Fruit fly (Drosophila melanogaster): Measurements from ENCODE around the gene Qsox4.

The Qsox4 gene

DNA sequence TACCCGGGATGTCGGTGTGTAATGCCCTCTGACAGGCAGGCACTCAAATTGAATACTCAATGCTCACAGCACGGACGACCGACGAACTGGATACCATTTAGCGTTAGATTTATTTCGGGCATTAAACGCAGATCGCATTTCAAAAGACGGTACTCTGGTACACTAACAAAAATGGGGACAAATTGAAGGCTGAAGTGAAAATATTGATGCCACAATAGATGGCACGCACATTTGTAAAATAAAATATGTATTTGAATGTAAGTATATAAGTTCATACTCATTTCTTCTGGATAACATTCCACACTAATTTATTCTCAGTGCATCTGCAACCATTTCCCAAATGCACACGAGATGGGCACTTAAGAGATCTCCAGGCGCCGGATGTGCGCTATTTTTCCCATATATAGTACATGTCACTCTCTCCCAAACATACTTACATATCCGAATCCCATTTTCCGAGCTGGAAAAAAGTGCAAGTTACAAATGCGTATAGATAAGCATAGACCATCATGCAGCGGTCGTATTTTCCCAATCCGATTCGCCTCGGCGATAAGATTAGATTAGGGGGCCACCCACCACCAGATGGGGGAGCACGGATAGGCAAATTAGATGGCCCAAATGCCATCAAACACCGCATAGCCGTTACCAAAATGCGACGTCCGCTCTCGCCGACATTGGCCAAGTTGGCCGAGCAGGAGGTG lies 7.1 kb downstream of the Qsox4 start, which contains the start of gene CG10301 (continued):
- TF ChIP-seq D (optimal IDR thresholded peaks at IDR 0.05) (no peak), D (GFP tag; optimal IDR thresholded peaks at IDR 0.05) (peak; percentile 61), CG7372 (GFP tag; IDR thresholded peaks at IDR 0.05) (no peak), Ssrp (tag; optimal IDR thresholded peaks at IDR 0.05) (peak; percentile 66), CG7987 (GFP tag; optimal IDR thresholded peaks at IDR 0.05) (no peak), Myb (GFP tag; optimal IDR thresholded peaks at IDR 0.05) (no peak), trem (tag; optimal IDR thresholded peaks at IDR 0.05) (peak; percentile 49), CG4617 (GFP tag; optimal IDR thresholded peaks at IDR 0.05; ENCODE audit: borderline replicate concordance) (peak; percentile 16), psq (GFP tag; optimal IDR thresholded peaks at IDR 0.05) (no peak), slp2 (GFP tag; optimal IDR thresholded peaks at IDR 0.05) (peak; percentile 1), sim (GFP tag; IDR thresholded peaks at IDR 0.05) (peak; percentile 31; the same call in 1 of the 2 replicates), CG31365 (tag; optimal IDR thresholded peaks at IDR 0.05) (no peak), ara (GFP tag; IDR thresholded peaks at IDR 0.05) (peak; percentile 84), CG2120 (GFP tag; optimal IDR thresholded peaks at IDR 0.05) (no peak), CG13894 (tag; optimal IDR thresholded peaks at IDR 0.05) (no peak), stwl (tag; optimal IDR thresholded peaks at IDR 0.05) (peak; percentile 21), caup (GFP tag; optimal IDR thresholded peaks at IDR 0.05; ENCODE audit: severe bottlenecking) (no peak), Awh (GFP tag; IDR thresholded peaks at IDR 0.05) (peak; percentile 52), gem (tag; optimal IDR thresholded peaks at IDR 0.05) (peak; percentile 76), Sry-β (GFP tag; optimal IDR thresholded peaks at IDR 0.05) (no peak), Dad (GFP tag; optimal IDR thresholded peaks at IDR 0.05) (peak; percentile 27), Ada2b (GFP tag; IDR thresholded peaks at IDR 0.05) (peak; percentile 23; the same call in 1 of the 2 replicates), CG10979 (tag; optimal IDR thresholded peaks at IDR 0.05) (peak; percentile 82), Xbp1 (GFP tag; optimal IDR thresholded peaks at IDR 0.05) (peak; percentile 61), vfl (GFP tag; optimal IDR thresholded peaks at IDR 0.05) (no peak), CG6175 (GFP tag; IDR thresholded peaks at IDR 0.05) (no peak), sens (GFP tag) (peak; percentile 97), bbx (GFP tag; IDR thresholded peaks at IDR 0.05; ENCODE audit: partially characterized antibody) (no peak), nerfin-2 (GFP tag; IDR thresholded peaks at IDR 0.05; ENCODE audit: partially characterized antibody) (no peak), HmgZ (tag; optimal IDR thresholded peaks at IDR 0.05) (no peak), CG1529 (GFP tag; optimal IDR thresholded peaks at IDR 0.05) (peak; percentile 58), stc (GFP tag; IDR thresholded peaks at IDR 0.05) (no peak), CG12769 (tag; optimal IDR thresholded peaks at IDR 0.05) (peak; percentile 8), CG18262 (tag; optimal IDR thresholded peaks at IDR 0.05) (peak; percentile 74), CG10321 (GFP tag; IDR thresholded peaks at IDR 0.05) (no peak), Sox102F (GFP tag; optimal IDR thresholded peaks at IDR 0.05) (peak; percentile 70), onecut (GFP tag; IDR thresholded peaks at IDR 0.05) (peak; percentile 50; the same call in 1 of the 2 replicates), CG16815 (GFP tag; optimal IDR thresholded peaks at IDR 0.05) (peak; percentile 63), wor (GFP tag; IDR thresholded peaks at IDR 0.05) (no peak), HLH4C (GFP tag; IDR thresholded peaks at IDR 0.05; ENCODE audit: partially characterized antibody) (no peak), mirr (GFP tag; optimal IDR thresholded peaks at IDR 0.05) (no peak), CG12236 (GFP tag; optimal IDR thresholded peaks at IDR 0.05) (peak; percentile 7), hb (GFP tag; IDR thresholded peaks at IDR 0.05; ENCODE audit: partially characterized antibody) (no peak), peb (GFP tag; IDR thresholded peaks at IDR 0.05) (peak; percentile 48), CG33213 (GFP tag; optimal IDR thresholded peaks at IDR 0.05) (peak; percentile 19), CG8478 (optimal IDR thresholded peaks at IDR 0.05) (no peak), CG3726 (GFP tag; IDR thresholded peaks at IDR 0.05) (no peak), Pdp1 (GFP tag; optimal IDR thresholded peaks at IDR 0.05) (peak; percentile 21 to 34), seq (GFP tag; IDR thresholded peaks at IDR 0.05) (no peak), CG4854 (GFP tag; optimal IDR thresholded peaks at IDR 0.05) (no peak)

All from whole organism, embryonic.